Fruit fly (Drosophila melanogaster): ENCODE results near the gene CG4678.

Gene CG4678

DNA sequence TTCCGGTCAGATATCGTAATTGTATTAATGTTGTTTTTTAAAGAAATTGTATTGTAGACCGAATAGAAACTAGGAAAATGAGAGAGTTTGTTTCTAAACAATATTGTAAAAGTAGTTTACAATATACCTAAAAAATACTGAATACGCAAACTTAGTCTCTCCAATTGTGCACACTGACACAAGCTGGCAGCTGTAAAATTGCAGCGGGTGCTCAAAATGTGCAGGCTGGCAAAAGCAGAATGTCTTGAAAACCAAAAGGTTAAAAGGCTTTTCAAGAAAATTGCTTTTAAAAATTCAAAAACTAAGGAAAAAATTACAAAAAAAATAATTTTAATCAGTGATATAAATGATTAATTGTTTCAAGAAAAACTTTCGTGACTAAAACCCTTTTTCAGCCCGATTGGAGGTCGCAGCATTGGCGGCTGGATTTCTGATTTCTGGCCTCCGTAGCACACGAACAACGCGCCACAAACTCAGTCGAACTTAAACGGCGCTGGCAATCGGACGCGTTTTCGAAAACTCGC lies at the start of gene CG4678:
TSS of gene CG4678 (plus strand) at position 474 of the 524 bp plus-strand sequence.
- TF ChIP-seq Mio (GFP tag; optimal IDR thresholded peaks at IDR 0.05) (no peak), CG32264 (GFP tag; optimal IDR thresholded peaks at IDR 0.05) (no peak), Sp1 (GFP tag; optimal IDR thresholded peaks at IDR 0.05) (no peak), Vsx2 (GFP tag; optimal IDR thresholded peaks at IDR 0.05; ENCODE audit: partially characterized antibody) (peak; percentile 66), dl (GFP tag; optimal IDR thresholded peaks at IDR 0.05; ENCODE audit: insufficient read depth in 1 of 2, partially characterized antibody in 2 of 2) (peak; percentile 53 to 80), Dif (GFP tag; optimal IDR thresholded peaks at IDR 0.05; ENCODE audit: partially characterized antibody) (peak; percentile 96), br (GFP tag; optimal IDR thresholded peaks at IDR 0.05) (no peak)

DNA sequence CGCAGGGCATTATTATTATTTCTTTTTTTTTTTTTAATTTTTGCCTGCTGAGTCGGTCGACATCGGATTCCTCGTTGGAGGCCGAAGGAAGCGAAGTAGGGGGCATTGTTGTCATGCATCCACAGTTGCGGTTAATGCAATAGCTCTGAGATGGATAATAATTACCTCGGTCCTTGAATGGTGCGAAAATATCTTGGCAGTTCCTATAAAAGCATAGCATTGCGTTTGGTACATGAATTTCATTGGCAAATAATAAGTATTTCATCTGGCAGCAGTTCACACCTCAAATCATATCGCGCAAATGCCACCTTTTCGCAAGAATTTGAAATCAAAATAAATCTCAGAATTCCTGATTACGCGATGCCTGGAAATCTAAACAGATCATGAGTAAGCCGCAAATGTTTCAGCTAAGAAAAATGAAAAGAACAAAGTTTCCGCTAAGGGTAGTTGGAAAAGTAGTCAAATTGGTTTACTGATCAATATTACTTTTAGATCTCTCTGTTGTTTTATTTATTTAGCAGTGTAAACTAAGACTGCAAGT lies 48.8 kb upstream of the CG4678 start:
- peak in 1 of 2 experiments; percentile 36 for TF ChIP-seq foxo (GFP tag; optimal IDR thresholded peaks at IDR 0.05)
- TF ChIP-seq Jra (GFP tag; optimal IDR thresholded peaks at IDR 0.05), result no peak
- peak; percentile 9 for TF ChIP-seq fru (GFP tag; optimal IDR thresholded peaks at IDR 0.05)
- peak; percentile 29 for TF ChIP-seq ey (GFP tag; optimal IDR thresholded peaks at IDR 0.05)
- peak; percentile 10 for TF ChIP-seq Sp1 (GFP tag; optimal IDR thresholded peaks at IDR 0.05)
- TF ChIP-seq dmrt93B (GFP tag; optimal IDR thresholded peaks at IDR 0.05), result peak; percentile 9
- peak; percentile 30 for TF ChIP-seq woc (GFP tag; optimal IDR thresholded peaks at IDR 0.05)
- TF ChIP-seq dsf (GFP tag; optimal IDR thresholded peaks at IDR 0.05; ENCODE audit: borderline replicate concordance), result no peak

DNA sequence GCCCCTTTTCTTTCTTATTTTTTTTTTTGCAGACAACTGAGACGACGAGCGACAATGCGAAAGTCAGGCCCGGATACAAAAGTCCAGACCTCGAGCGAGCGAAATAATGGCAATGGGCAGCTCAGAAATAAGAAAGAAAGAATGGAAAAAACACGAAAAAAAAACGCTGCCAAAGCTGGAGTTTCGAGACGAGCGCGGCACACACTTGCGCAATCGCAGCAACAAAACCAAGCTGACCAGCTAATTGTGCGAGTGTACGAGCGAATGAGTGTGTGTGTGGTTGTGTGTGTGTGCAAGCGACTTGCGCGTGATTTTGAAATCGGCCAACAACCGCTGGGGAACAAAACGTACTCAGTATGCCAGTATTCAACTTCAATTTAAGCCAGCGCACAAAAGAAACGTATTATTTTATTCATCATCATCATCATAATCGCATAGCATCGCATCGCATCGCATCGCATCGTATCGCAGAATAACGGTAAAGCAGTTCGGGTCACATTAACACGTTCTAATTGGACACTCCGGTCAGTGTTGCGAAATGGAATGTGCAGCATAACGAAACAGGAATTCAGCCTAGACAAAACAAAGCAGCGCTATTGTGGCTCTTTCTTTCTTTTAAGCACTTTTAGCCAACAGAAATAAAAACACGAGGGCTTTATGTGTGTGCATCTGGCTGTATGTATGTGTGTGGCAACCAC lies 48.0 kb upstream of the CG4678 start:
- no peak for TF ChIP-seq Jra (GFP tag; optimal IDR thresholded peaks at IDR 0.05)
- peak; percentile 25 for TF ChIP-seq psq (GFP tag; optimal IDR thresholded peaks at IDR 0.05)
- TF ChIP-seq Rel (GFP tag; optimal IDR thresholded peaks at IDR 0.05), result no peak
- TF ChIP-seq Rel (tag; optimal IDR thresholded peaks at IDR 0.05), result peak; percentile 8
- TF ChIP-seq Dif (GFP tag; optimal IDR thresholded peaks at IDR 0.05; ENCODE audit: partially characterized antibody), result peak; percentile 61

DNA sequence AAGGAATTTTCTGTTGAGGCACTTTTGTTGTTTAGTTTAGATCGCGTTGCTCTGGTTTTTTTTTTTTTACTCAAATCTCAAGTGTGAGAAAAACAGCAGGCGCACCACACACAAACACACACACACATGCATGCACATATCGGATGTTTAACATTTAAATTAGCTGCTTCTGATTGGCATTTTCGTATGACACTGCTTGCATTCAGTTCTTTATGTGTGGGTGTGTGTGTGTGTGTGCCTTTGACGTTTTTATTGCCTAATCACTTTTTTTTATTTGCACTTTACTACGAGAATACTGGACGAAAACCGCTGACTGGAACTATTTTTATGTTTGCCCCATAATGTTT lies 47.5 kb upstream of the CG4678 start:
- TF ChIP-seq OdsH (GFP tag; optimal IDR thresholded peaks at IDR 0.05), result no peak
- no peak for TF ChIP-seq brk (GFP tag; optimal IDR thresholded peaks at IDR 0.05)
- no peak for TF ChIP-seq Mio (GFP tag; optimal IDR thresholded peaks at IDR 0.05)
- no peak for TF ChIP-seq Rel (GFP tag; optimal IDR thresholded peaks at IDR 0.05)
- TF ChIP-seq Rel (tag; optimal IDR thresholded peaks at IDR 0.05), result no peak
- no peak for TF ChIP-seq Sp1 (GFP tag; optimal IDR thresholded peaks at IDR 0.05)
- no peak for TF ChIP-seq sage (GFP tag; optimal IDR thresholded peaks at IDR 0.05)
- TF ChIP-seq Vsx2 (GFP tag; optimal IDR thresholded peaks at IDR 0.05; ENCODE audit: partially characterized antibody), result no peak
- no peak for TF ChIP-seq usp (GFP tag; optimal IDR thresholded peaks at IDR 0.05)
- TF ChIP-seq dsf (GFP tag; optimal IDR thresholded peaks at IDR 0.05; ENCODE audit: borderline replicate concordance), result no peak
- TF ChIP-seq Hnf4 (GFP tag; optimal IDR thresholded peaks at IDR 0.05), result no peak
- TF ChIP-seq Hr78 (GFP tag; optimal IDR thresholded peaks at IDR 0.05), result no peak
- no peak for TF ChIP-seq CG9705 (GFP tag; optimal IDR thresholded peaks at IDR 0.05)
- TF ChIP-seq CG32264 (GFP tag; optimal IDR thresholded peaks at IDR 0.05), result no peak
- TF ChIP-seq ey (GFP tag; optimal IDR thresholded peaks at IDR 0.05), result no peak
- TF ChIP-seq Jra (GFP tag; optimal IDR thresholded peaks at IDR 0.05), result no peak
- no peak for TF ChIP-seq br (GFP tag; optimal IDR thresholded peaks at IDR 0.05)

- TF ChIP-seq sv (GFP tag; optimal IDR thresholded peaks at IDR 0.05), result peak; percentile 41
- peak; percentile 69 for TF ChIP-seq fru (GFP tag; optimal IDR thresholded peaks at IDR 0.05)
- TF ChIP-seq CrebA (GFP tag; optimal IDR thresholded peaks at IDR 0.05; ENCODE audit: borderline replicate concordance), result no peak
- no peak for TF ChIP-seq N (GFP tag; optimal IDR thresholded peaks at IDR 0.05)
- peak; percentile 44 for TF ChIP-seq ey (GFP tag; optimal IDR thresholded peaks at IDR 0.05)
- TF ChIP-seq foxo (GFP tag; optimal IDR thresholded peaks at IDR 0.05), result peak in 1 of 2 experiments; percentile 71
- no peak for TF ChIP-seq psq (GFP tag; optimal IDR thresholded peaks at IDR 0.05)
- no peak for TF ChIP-seq Hnf4 (GFP tag; optimal IDR thresholded peaks at IDR 0.05)
- no peak for TF ChIP-seq Dfd (GFP tag; optimal IDR thresholded peaks at IDR 0.05)
- TF ChIP-seq brk (GFP tag; optimal IDR thresholded peaks at IDR 0.05), result no peak
- no peak for TF ChIP-seq OdsH (GFP tag; optimal IDR thresholded peaks at IDR 0.05)
- TF ChIP-seq CG9705 (GFP tag; optimal IDR thresholded peaks at IDR 0.05), result no peak
- TF ChIP-seq tai (GFP tag; optimal IDR thresholded peaks at IDR 0.05), result no peak
- TF ChIP-seq woc (GFP tag; optimal IDR thresholded peaks at IDR 0.05), result peak; percentile 62
- TF ChIP-seq CG32264 (GFP tag; optimal IDR thresholded peaks at IDR 0.05), result peak; percentile 57
- no peak for TF ChIP-seq Rel (GFP tag; optimal IDR thresholded peaks at IDR 0.05)
- no peak for TF ChIP-seq Rel (tag; optimal IDR thresholded peaks at IDR 0.05)
- no peak for TF ChIP-seq br (GFP tag; optimal IDR thresholded peaks at IDR 0.05)
Measured at dm6 chrX:16650078-16651063, 45.6 kb upstream of the CG4678 start.

Measured in whole organism, wandering third instar larva.